Worm (Caenorhabditis elegans) whole organism, L1 larva: Measurements from ENCODE around the gene ech-2.

ENCODE experiments used
- Y116A8C.19 ChIP-seq: sonication (generic microtip); optimal IDR thresholded peaks from 2 replicates; lab custom pipeline; 2016; ENCODE audit warnings: missing compliant biosample characterization, missing genetic modification characterization, borderline replicate concordance
- alr-1 ChIP-seq: fragments of 200-800 bp; sonication (Bioruptor generic); optimal IDR thresholded peaks from 2 replicates; lab custom pipeline; 2018; ENCODE audit warnings: borderline replicate concordance, mild to moderate bottlenecking, missing genetic modification characterization, missing compliant biosample characterization
- aly-2 ChIP-seq: fragments of 150-350 bp; optimal IDR thresholded peaks from 2 replicates; lab custom pipeline; 2014; ENCODE audit warnings: missing biosample characterization, missing genetic modification characterization
- blmp-1 ChIP-seq: fragments of 150-350 bp; optimal IDR thresholded peaks from 2 replicates; lab custom pipeline; 2014; ENCODE audit warnings: missing biosample characterization, missing genetic modification characterization
- ceh-63 ChIP-seq: fragments of 200-800 bp; sonication (Bioruptor generic); optimal IDR thresholded peaks from 2 replicates; lab custom pipeline; 2018; ENCODE audit warnings: mild to moderate bottlenecking, missing genetic modification characterization, missing compliant biosample characterization
- ceh-82 ChIP-seq, 3 experiments: fragments of 150-350 bp in 1 of 3; sonication (generic microtip) in 2 of 3; optimal IDR thresholded peaks; 2 replicates each; lab custom pipeline; 2014 to 2017; ENCODE audit warnings: missing biosample characterization in 3 of 3, missing genetic modification characterization in 3 of 3
- dsc-1 ChIP-seq: sonication (generic microtip); optimal IDR thresholded peaks from 2 replicates; lab custom pipeline; 2016; ENCODE audit warnings: mild to moderate bottlenecking, missing genetic modification characterization, missing compliant biosample characterization
- efl-1 ChIP-seq, 4 experiments: fragments of 150-350 bp; optimal IDR thresholded peaks in 3 of 4; peaks in 1 of 4; 1 replicate in 1 of 4; 2 replicates in 3 of 4; lab custom pipeline; 2014; ENCODE audit warnings: missing biosample characterization in 2 of 4, missing genetic modification characterization in 2 of 4, missing genetic modification reagents in 2 of 4
- egl-13 ChIP-seq: sonication (generic microtip); optimal IDR thresholded peaks from 2 replicates; lab custom pipeline; 2016; ENCODE audit warnings: missing genotype, missing genetic modification reagents, missing genetic modification characterization, missing compliant biosample characterization
- elt-3 ChIP-seq, 6 experiments: fragments of 150-350 bp in 1 of 6; sonication (generic microtip); optimal IDR thresholded peaks; 2 replicates each; lab custom pipeline; 2017 to 2018; ENCODE audit warnings: missing biosample characterization in 6 of 6, missing genetic modification characterization in 6 of 6, inconsistent platforms in 1 of 6
- fkh-4 ChIP-seq: sonication (generic microtip); optimal IDR thresholded peaks from 2 replicates; lab custom pipeline; 2016; ENCODE audit warnings: missing compliant biosample characterization, missing genetic modification characterization, borderline replicate concordance
- fkh-8 ChIP-seq: sonication (generic microtip); optimal IDR thresholded peaks from 2 replicates; lab custom pipeline; 2016; ENCODE audit warnings: mild to moderate bottlenecking, missing genetic modification characterization, missing compliant biosample characterization
- hlh-17 ChIP-seq: fragments of 200-800 bp; sonication (Bioruptor generic); optimal IDR thresholded peaks from 2 replicates; lab custom pipeline; 2018; ENCODE audit warnings: missing genetic modification characterization, mild to moderate bottlenecking, missing compliant biosample characterization, moderate library complexity, borderline replicate concordance
- hlh-4 ChIP-seq: sonication (generic microtip); optimal IDR thresholded peaks from 2 replicates; lab custom pipeline; 2016; ENCODE audit warnings: mild to moderate bottlenecking, missing genetic modification characterization, missing compliant biosample characterization
- jun-1 ChIP-seq: fragments of 150-350 bp; optimal IDR thresholded peaks from 2 replicates; lab custom pipeline; 2014; ENCODE audit warnings: missing biosample characterization, missing genetic modification reagents, missing genetic modification characterization
- lin-14 ChIP-seq: fragments of 200-800 bp; sonication (Bioruptor generic); optimal IDR thresholded peaks from 2 replicates; lab custom pipeline; 2018; ENCODE audit warnings: mild to moderate bottlenecking, missing genetic modification characterization, moderate library complexity, missing compliant biosample characterization
- lin-15B ChIP-seq: fragments of 150-350 bp; sonication (generic microtip); optimal IDR thresholded peaks from 3 replicates; lab custom pipeline; 2014; ENCODE audit warnings: missing biosample characterization, missing genetic modification characterization
- lin-35 ChIP-seq, 2 experiments: fragments of 150-350 bp; optimal IDR thresholded peaks; 2 replicates each; lab custom pipeline; 2014; ENCODE audit warnings: missing biosample characterization in 2 of 2, missing genetic modification characterization in 2 of 2, missing genetic modification reagents in 2 of 2
- lin-39 ChIP-seq: fragments of 150-350 bp; optimal IDR thresholded peaks from 2 replicates; lab custom pipeline; 2014; ENCODE audit warnings: missing biosample characterization, missing genetic modification reagents, missing genetic modification characterization
- lir-3 ChIP-seq: sonication (generic microtip); optimal IDR thresholded peaks from 2 replicates; lab custom pipeline; 2016; ENCODE audit warnings: mild to moderate bottlenecking, missing genetic modification characterization, moderate library complexity, missing compliant biosample characterization; ENCODE audit not compliant: poor library complexity
- mep-1 ChIP-seq: fragments of 150-350 bp; optimal IDR thresholded peaks from 2 replicates; lab custom pipeline; 2014; ENCODE audit warnings: missing biosample characterization, missing genetic modification characterization
- nhr-11 ChIP-seq: fragments of 150-350 bp; optimal IDR thresholded peaks from 2 replicates; lab custom pipeline; 2014; ENCODE audit warnings: missing biosample characterization, missing genetic modification characterization
- nhr-12 ChIP-seq: sonication (generic microtip); optimal IDR thresholded peaks from 2 replicates; lab custom pipeline; 2017; ENCODE audit warnings: missing biosample characterization, missing genetic modification characterization
- nhr-19 ChIP-seq: fragments of 200-800 bp; sonication (Bioruptor generic); conservative IDR thresholded peaks from 2 replicates; pipeline ENCODE4 v1.3.6; 2022; ENCODE audit warnings: missing genetic modification characterization, missing compliant biosample characterization
- nhr-237 ChIP-seq: fragments of 150-350 bp; optimal IDR thresholded peaks from 2 replicates; lab custom pipeline; 2014; ENCODE audit warnings: missing biosample characterization, missing genetic modification characterization
- nhr-47 ChIP-seq: sonication (generic microtip); optimal IDR thresholded peaks from 2 replicates; lab custom pipeline; 2016; ENCODE audit warnings: mild to moderate bottlenecking, missing genetic modification characterization, moderate library complexity, missing compliant biosample characterization
- nhr-76 ChIP-seq: sonication (generic microtip); optimal IDR thresholded peaks from 2 replicates; lab custom pipeline; 2017; ENCODE audit warnings: missing biosample characterization, missing genetic modification characterization
- nhr-77 ChIP-seq: fragments of 150-350 bp; optimal IDR thresholded peaks from 2 replicates; lab custom pipeline; 2014; ENCODE audit warnings: missing biosample characterization, missing genetic modification characterization
- nhr-85 ChIP-seq: sonication (generic microtip); peaks from one replicate; lab custom pipeline; 2016; ENCODE audit warnings: missing genetic modification characterization, inconsistent platforms, missing compliant biosample characterization
- nhr-90 ChIP-seq: sonication (generic microtip); optimal IDR thresholded peaks from 2 replicates; lab custom pipeline; 2016; ENCODE audit warnings: mild to moderate bottlenecking, missing genetic modification characterization, missing compliant biosample characterization; ENCODE audit not compliant: poor library complexity
- pag-3 ChIP-seq: sonication (generic microtip); optimal IDR thresholded peaks from 2 replicates; lab custom pipeline; 2017; ENCODE audit warnings: missing genetic modification characterization, mild to moderate bottlenecking, missing compliant biosample characterization, antibody characterized with exemption, borderline replicate concordance; ENCODE audit not compliant: insufficient read depth
- pqm-1 ChIP-seq: sonication (generic microtip); optimal IDR thresholded peaks from 3 replicates; lab custom pipeline; 2017; ENCODE audit warnings: missing biosample characterization, missing genetic modification characterization
- snpc-4 ChIP-seq: fragments of 150-350 bp; optimal IDR thresholded peaks from 2 replicates; lab custom pipeline; 2014; ENCODE audit warnings: missing biosample characterization, missing genetic modification characterization
- snu-23 ChIP-seq: sonication (generic microtip); optimal IDR thresholded peaks from 2 replicates; lab custom pipeline; 2016; ENCODE audit warnings: missing genetic modification characterization, missing compliant biosample characterization
- sox-4 ChIP-seq: sonication (generic microtip); optimal IDR thresholded peaks from 2 replicates; lab custom pipeline; 2016; ENCODE audit warnings: missing genetic modification characterization, missing compliant biosample characterization
- sup-37 ChIP-seq: fragments of 200-800 bp; sonication (Bioruptor generic); optimal IDR thresholded peaks from 2 replicates; lab custom pipeline; 2018; ENCODE audit warnings: mild to moderate bottlenecking, missing genetic modification characterization, missing compliant biosample characterization
- swsn-7 ChIP-seq: sonication (generic microtip); optimal IDR thresholded peaks from 2 replicates; lab custom pipeline; 2016; ENCODE audit warnings: missing genetic modification characterization, missing compliant biosample characterization
- tbx-2 ChIP-seq: sonication (generic microtip); optimal IDR thresholded peaks from 2 replicates; lab custom pipeline; 2016; ENCODE audit warnings: missing genetic modification characterization, missing compliant biosample characterization
- tlp-1 ChIP-seq: fragments of 150-350 bp; optimal IDR thresholded peaks from 2 replicates; lab custom pipeline; 2014; ENCODE audit warnings: missing biosample characterization, missing genetic modification characterization
- unc-130 ChIP-seq: fragments of 150-350 bp; optimal IDR thresholded peaks from 2 replicates; lab custom pipeline; 2017; ENCODE audit warnings: missing biosample characterization, missing genetic modification characterization, inconsistent platforms
- unc-30 ChIP-seq: sonication (generic microtip); optimal IDR thresholded peaks from 2 replicates; lab custom pipeline; 2017; ENCODE audit warnings: missing biosample characterization, missing genetic modification characterization
- unc-86 ChIP-seq: sonication (generic microtip); optimal IDR thresholded peaks from 2 replicates; lab custom pipeline; 2016; ENCODE audit warnings: missing genetic modification characterization, missing compliant biosample characterization
- vab-15 ChIP-seq: sonication (generic microtip); optimal IDR thresholded peaks from 2 replicates; lab custom pipeline; 2017; ENCODE audit warnings: missing genotype, mild to moderate bottlenecking, missing genetic modification characterization, missing compliant biosample characterization
- xbp-1 ChIP-seq: sonication (generic microtip); optimal IDR thresholded peaks from 2 replicates; lab custom pipeline; 2016; ENCODE audit warnings: missing genetic modification characterization, missing compliant biosample characterization
- zag-1 ChIP-seq: fragments of 150-350 bp; optimal IDR thresholded peaks from 2 replicates; lab custom pipeline; 2014; ENCODE audit warnings: missing biosample characterization, missing genetic modification characterization
- zip-4 ChIP-seq: fragments of 200-800 bp; sonication (Bioruptor generic); optimal IDR thresholded peaks from 2 replicates; lab custom pipeline; 2018; ENCODE audit warnings: mild to moderate bottlenecking, missing genetic modification characterization, moderate library complexity, missing compliant biosample characterization
- ztf-11 ChIP-seq, 2 experiments: sonication (generic microtip); optimal IDR thresholded peaks; 2 replicates each; lab custom pipeline; 2016 to 2017; ENCODE audit warnings: missing genetic modification characterization in 2 of 2, missing biosample characterization in 1 of 2, missing compliant biosample characterization in 1 of 2
- ztf-4 ChIP-seq: fragments of 150-350 bp; optimal IDR thresholded peaks from 2 replicates; lab custom pipeline; 2014; ENCODE audit warnings: missing biosample characterization, missing genetic modification characterization

Gene ech-2

ce11 chrIV:11859995-11860605 lies 3.9 kb upstream of the ech-2 start, which contains the start of gene mob-1:
TSS of gene mob-1 (plus strand) at chrIV:11860555.
- no peak for TF ChIP-seq vab-15 (tag; lab: Kevin White, UChicago)
- no peak for TF ChIP-seq lin-39 (tag; lab: Kevin White, UChicago)
- no peak for TF ChIP-seq nhr-19 (GFP tag; lab: Robert Waterston, UW)
- no peak for TF ChIP-seq nhr-77 (tag; lab: Kevin White, UChicago)
- no peak for TF ChIP-seq lin-15B
- TF ChIP-seq snpc-4 (tag; lab: Kevin White, UChicago) = no peak
- TF ChIP-seq nhr-47 = no peak
- no peak for TF ChIP-seq hlh-17 (GFP tag; lab: Kevin White, UChicago)
- TF ChIP-seq alr-1 (tag; lab: Kevin White, UChicago) = no peak
- no peak for TF ChIP-seq ztf-11 (tag; optimal IDR thresholded peaks at IDR 0.05; lab: Kevin White, UChicago)
- TF ChIP-seq sox-4 (tag; lab: Kevin White, UChicago) = no peak
- TF ChIP-seq nhr-90 (tag; lab: Kevin White, UChicago) = peak; percentile 3
- no peak for TF ChIP-seq ztf-4
- no peak for TF ChIP-seq pag-3 (tag; lab: Kevin White, UChicago)
- no peak for TF ChIP-seq hlh-4 (tag; lab: Kevin White, UChicago)
- no peak for TF ChIP-seq fkh-8
- TF ChIP-seq ceh-82 (tag; optimal IDR thresholded peaks at IDR 0.05; lab: Kevin White, UChicago) = no peak
- TF ChIP-seq unc-30 (tag; lab: Kevin White, UChicago) = no peak
- no peak for TF ChIP-seq Y116A8C.19 (tag; lab: Kevin White, UChicago)
- no peak for TF ChIP-seq pqm-1 (tag; lab: Kevin White, UChicago)
- TF ChIP-seq nhr-11 (tag; lab: Kevin White, UChicago) = no peak
- no peak for TF ChIP-seq efl-1 (optimal IDR thresholded peaks at IDR 0.05; lab: Kevin White, UChicago)
- TF ChIP-seq efl-1 (GFP tag; optimal IDR thresholded peaks at IDR 0.05 in 1 of 2; lab: Kevin White, UChicago) = peak in 1 of 2 experiments; percentile 70
- no peak for TF ChIP-seq swsn-7
- no peak for TF ChIP-seq unc-130 (tag; lab: Kevin White, UChicago)
- no peak for TF ChIP-seq lin-35 (GFP tag; optimal IDR thresholded peaks at IDR 0.05; lab: Kevin White, UChicago)
- TF ChIP-seq aly-2 = no peak
- peak; percentile 9 for TF ChIP-seq nhr-85
- no peak for TF ChIP-seq nhr-237
- no peak for TF ChIP-seq unc-86 (tag; lab: Kevin White, UChicago)
- TF ChIP-seq nhr-76 (tag; lab: Kevin White, UChicago) = no peak
- TF ChIP-seq elt-3 (tag; optimal IDR thresholded peaks at IDR 0.05; lab: Kevin White, UChicago) = no peak
- TF ChIP-seq lir-3 (tag; lab: Kevin White, UChicago) = no peak
- peak; percentile 20 for TF ChIP-seq lin-14 (GFP tag; lab: Kevin White, UChicago)
- no peak for TF ChIP-seq snu-23 (GFP tag; lab: Kevin White, UChicago)
- no peak for TF ChIP-seq fkh-4 (tag; lab: Kevin White, UChicago)
- TF ChIP-seq blmp-1 (tag; lab: Kevin White, UChicago) = peak; percentile 35

ce11 chrIV:11858142-11858541 lies 2.0 kb upstream of the ech-2 start, which contains the start of gene let-92:
TSS of gene let-92 (plus strand) at chrIV:11858442.
- no peak for TF ChIP-seq dsc-1 (tag; lab: Kevin White, UChicago)
- TF ChIP-seq sox-4 (tag; lab: Kevin White, UChicago) = no peak

- TF ChIP-seq nhr-77 (tag; lab: Kevin White, UChicago) = peak; percentile 68
- no peak for TF ChIP-seq ztf-4
- peak; percentile 71 for TF ChIP-seq mep-1 (tag; lab: Kevin White, UChicago)
- no peak for TF ChIP-seq tlp-1 (tag; lab: Kevin White, UChicago)
- no peak for TF ChIP-seq ceh-63
- TF ChIP-seq nhr-237 = no peak
- TF ChIP-seq pag-3 (tag; lab: Kevin White, UChicago) = no peak
- TF ChIP-seq jun-1 (tag; lab: Kevin White, UChicago) = peak; percentile 76
- no peak for TF ChIP-seq zip-4 (GFP tag; lab: Kevin White, UChicago)
- TF ChIP-seq fkh-8 = peak; percentile 91
- no peak for TF ChIP-seq sox-4 (tag; lab: Kevin White, UChicago)
- TF ChIP-seq egl-13 (tag; lab: Kevin White, UChicago) = peak; percentile 51
- no peak for TF ChIP-seq unc-30 (tag; lab: Kevin White, UChicago)
- no peak for TF ChIP-seq sup-37 (GFP tag; lab: Kevin White, UChicago)
- TF ChIP-seq lir-3 (tag; lab: Kevin White, UChicago) = peak; percentile 32
- TF ChIP-seq zag-1 = no peak
- TF ChIP-seq tbx-2 = peak; percentile 69
- TF ChIP-seq nhr-12 (tag; lab: Kevin White, UChicago) = no peak
- peak; percentile 62 for TF ChIP-seq xbp-1 (tag; lab: Kevin White, UChicago)
Measured at ce11 chrIV:11857159-11857565, 1.0 kb upstream of the ech-2 start.
